Fruit fly (Drosophila melanogaster): ENCODE data around the gene tos.

tos gene

dm6 chr2L:18717365-18718011 lies 35.6 kb upstream of the tos start (continued):
- TF ChIP-seq CG9437 (GFP tag; optimal IDR thresholded peaks at IDR 0.05) (no peak), Dp (GFP tag; optimal IDR thresholded peaks at IDR 0.05) (no peak), lbe (GFP tag; optimal IDR thresholded peaks at IDR 0.05) (no peak), CG11504 (tag; optimal IDR thresholded peaks at IDR 0.05) (peak; percentile 20), Tbp (GFP tag; optimal IDR thresholded peaks at IDR 0.05) (no peak), bowl (GFP tag; IDR thresholded peaks at IDR 0.05) (no peak), Bgb (GFP tag; IDR thresholded peaks at IDR 0.05; ENCODE audit: partially characterized antibody) (no peak), br (optimal IDR thresholded peaks at IDR 0.05) (no peak), so (GFP tag; IDR thresholded peaks at IDR 0.05) (no peak), CG6689 (GFP tag; IDR thresholded peaks at IDR 0.05) (0 out of 2 replicates have a peak, but pooled peaks have one; percentile 24), CG18476 (GFP tag; optimal IDR thresholded peaks at IDR 0.05) (no peak), Dip2 (GFP tag; IDR thresholded peaks at IDR 0.05) (no peak), p53 (GFP tag; optimal IDR thresholded peaks at IDR 0.05) (no peak), CG7271 (tag; optimal IDR thresholded peaks at IDR 0.05) (no peak), Pdp1 (GFP tag; optimal IDR thresholded peaks at IDR 0.05) (peak in 1 of 2 experiments; percentile 73), odd (GFP tag; optimal IDR thresholded peaks at IDR 0.05) (peak; percentile 6), CG13123 (GFP tag; optimal IDR thresholded peaks at IDR 0.05) (no peak), CG13624 (GFP tag; optimal IDR thresholded peaks at IDR 0.05) (no peak), MBD-R2 (GFP tag; IDR thresholded peaks at IDR 0.05) (no peak), kah (GFP tag; optimal IDR thresholded peaks at IDR 0.05) (no peak), sr (GFP tag; IDR thresholded peaks at IDR 0.05) (no peak; the same call in 2 of the 3 replicates), run (tag; optimal IDR thresholded peaks at IDR 0.05) (no peak), sd (tag; optimal IDR thresholded peaks at IDR 0.05) (no peak), tio (GFP tag; optimal IDR thresholded peaks at IDR 0.05) (peak; percentile 1), Taf1 (GFP tag; IDR thresholded peaks at IDR 0.05) (no peak), CG12071 (GFP tag; optimal IDR thresholded peaks at IDR 0.05) (peak; percentile 42), lab (GFP tag; optimal IDR thresholded peaks at IDR 0.05) (peak; percentile 54), Atf3 (GFP tag; optimal IDR thresholded peaks at IDR 0.05) (no peak), dm (GFP tag; optimal IDR thresholded peaks at IDR 0.05) (no peak), CG11723 (GFP tag; optimal IDR thresholded peaks at IDR 0.05) (peak; percentile 6), hbn (GFP tag; IDR thresholded peaks at IDR 0.05; ENCODE audit: partially characterized antibody) (no peak), croc (GFP tag; conservative IDR thresholded peaks at IDR 0.05) (no peak), onecut (GFP tag; IDR thresholded peaks at IDR 0.05) (0 out of 2 replicates have a peak, but pooled peaks have one; percentile 12), CG30020 (tag; optimal IDR thresholded peaks at IDR 0.05) (no peak), usp (GFP tag; optimal IDR thresholded peaks at IDR 0.05) (no peak), bcd (GFP tag; optimal IDR thresholded peaks at IDR 0.05) (peak; percentile 25), ato (GFP tag; IDR thresholded peaks at IDR 0.05; ENCODE audit: partially characterized antibody) (no peak), CG13296 (GFP tag; optimal IDR thresholded peaks at IDR 0.05) (no peak), exex (tag; optimal IDR thresholded peaks at IDR 0.05) (no peak), ash1 (GFP tag; optimal IDR thresholded peaks at IDR 0.05) (no peak), fd64A (GFP tag; optimal IDR thresholded peaks at IDR 0.05) (no peak), CG16779 (GFP tag; IDR thresholded peaks at IDR 0.05) (no peak), lola (GFP tag; optimal IDR thresholded peaks at IDR 0.05) (no peak), kay (GFP tag; optimal IDR thresholded peaks at IDR 0.05) (no peak), scrt (GFP tag; optimal IDR thresholded peaks at IDR 0.05) (no peak), CG30403 (GFP tag; optimal IDR thresholded peaks at IDR 0.05) (peak; percentile 11), gcm (GFP tag; optimal IDR thresholded peaks at IDR 0.05) (no peak), tx (GFP tag; optimal IDR thresholded peaks at IDR 0.05) (no peak), Kr (GFP tag; optimal IDR thresholded peaks at IDR 0.05) (no peak), Fer1 (GFP tag; optimal IDR thresholded peaks at IDR 0.05) (no peak)

All from whole organism, embryonic.